Worm (Caenorhabditis elegans) whole organism, L4/young adult: ENCODE data around the gene sru-37.

ENCODE experiments used
- W03F9.2 ChIP-seq: fragments of 150-350 bp; optimal IDR thresholded peaks from 2 replicates; lab custom pipeline; 2014; ENCODE audit warnings: missing biosample characterization, missing genetic modification characterization
- him-1 ChIP-seq: sonication (generic microtip); optimal IDR thresholded peaks from 2 replicates; lab custom pipeline; 2016; ENCODE audit warnings: missing genotype, missing genetic modification reagents, missing genetic modification characterization, missing compliant biosample characterization

DNA sequence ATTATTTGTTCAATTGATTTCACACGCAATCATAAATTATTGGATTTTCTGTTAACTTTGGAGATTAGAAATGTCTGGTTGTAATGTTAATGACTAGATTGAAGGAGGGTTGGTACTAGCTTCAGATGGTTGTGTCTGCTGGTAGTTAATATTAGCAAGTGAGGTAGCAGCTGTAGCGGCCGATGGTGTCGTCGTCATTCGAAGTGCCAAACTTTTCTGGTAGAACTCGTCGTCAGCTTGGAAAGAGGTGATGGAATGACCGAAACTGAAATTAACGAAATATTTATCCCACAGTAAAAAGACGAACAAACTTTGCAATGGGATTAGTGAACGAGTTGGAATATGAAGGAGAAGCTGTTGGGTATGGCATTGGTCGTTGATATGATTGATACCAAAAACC lies 40.7 kb upstream of the sru-37 start:
- no peak for TF ChIP-seq W03F9.2 (tag; lab: Kevin White, UChicago)
- no peak for TF ChIP-seq him-1
